Fruit fly (Drosophila melanogaster): ENCODE measurements around the gene E2f1.

dm6 chr3R:21597877-21598276, 62.8 kb downstream of the E2f1 start:
- TF ChIP-seq Myc (optimal IDR thresholded peaks at IDR 0.05) = no peak
- TF ChIP-seq h (optimal IDR thresholded peaks at IDR 0.05) = no peak
- TF ChIP-seq ttk (optimal IDR thresholded peaks at IDR 0.05) = no peak
- TF ChIP-seq insv (optimal IDR thresholded peaks at IDR 0.05) = no peak
